Worm (Caenorhabditis elegans): ENCODE data around the gene sre-26.
"Not testable (repeated sequence)": the region's sequence is repeated elsewhere in the genome, so short reads cannot be mapped to it uniquely, and the experiment has no call there.

Gene sre-26

ce11 chrII:12449849-12450248 lies 29.5 kb upstream of the sre-26 start, which contains the start of gene sre-34:
TSS of gene sre-34 (plus strand) at chrII:12450149.
- TF ChIP-seq nhr-25 (tag; optimal IDR thresholded peaks at IDR 0.05), result no peak
- TF ChIP-seq ama-1 (optimal IDR thresholded peaks at IDR 0.05), result no peak
- TF ChIP-seq fkh-2 (tag; optimal IDR thresholded peaks at IDR 0.05), result no peak
- no peak for TF ChIP-seq ZK546.5 (tag; optimal IDR thresholded peaks at IDR 0.05)
- no peak for TF ChIP-seq ceh-9 (tag; optimal IDR thresholded peaks at IDR 0.05)
- TF ChIP-seq nhr-28 (tag; optimal IDR thresholded peaks at IDR 0.05), result no peak
- no peak for TF ChIP-seq ceh-28 (tag; optimal IDR thresholded peaks at IDR 0.05)
- TF ChIP-seq ceh-82 (tag; optimal IDR thresholded peaks at IDR 0.05), result no peak
- TF ChIP-seq nhr-11 (tag; optimal IDR thresholded peaks at IDR 0.05), result no peak
- TF ChIP-seq nhr-77 (tag; optimal IDR thresholded peaks at IDR 0.05), result no peak
- TF ChIP-seq nfya-1 (tag; optimal IDR thresholded peaks at IDR 0.05; ENCODE audit: insufficient read depth), result no peak
- no peak for TF ChIP-seq zag-1 (tag; optimal IDR thresholded peaks at IDR 0.05)
- TF ChIP-seq nhr-67 (tag; optimal IDR thresholded peaks at IDR 0.05), result no peak
- TF ChIP-seq nhr-237 (tag; optimal IDR thresholded peaks at IDR 0.05), result no peak
- TF ChIP-seq jun-1 (tag; optimal IDR thresholded peaks at IDR 0.05), result no peak
- no peak for TF ChIP-seq fkh-10 (GFP tag; optimal IDR thresholded peaks at IDR 0.05)
- TF ChIP-seq daf-12 (tag; optimal IDR thresholded peaks at IDR 0.05), result no peak
- TF ChIP-seq nhr-23 (tag; optimal IDR thresholded peaks at IDR 0.05), result no peak
- TF ChIP-seq hmg-11 (tag; optimal IDR thresholded peaks at IDR 0.05), result no peak
- no peak for TF ChIP-seq nhr-12 (tag; optimal IDR thresholded peaks at IDR 0.05)

ce11 chrII:12448241-12448640 lies 27.9 kb upstream of the sre-26 start, which contains the start of gene srh-27:
TSS of gene srh-27 (plus strand) at chrII:12448541.
- TF ChIP-seq fkh-2 (tag; optimal IDR thresholded peaks at IDR 0.05) (no peak), jun-1 (tag; optimal IDR thresholded peaks at IDR 0.05) (no peak)

ce11 chrII:12444679-12445376 lies 24.4 kb upstream of the sre-26 start, which contains the start of the genes W05H5.1 and pitr-6:
TSS of gene W05H5.1 (minus strand) at chrII:12444779.
TSS of gene pitr-6 (plus strand) at chrII:12445326.
- TF ChIP-seq pqm-1 (tag; optimal IDR thresholded peaks at IDR 0.05) (no peak), nhr-28 (tag; optimal IDR thresholded peaks at IDR 0.05) (no peak), zag-1 (tag; optimal IDR thresholded peaks at IDR 0.05) (no peak), ceh-82 (tag; optimal IDR thresholded peaks at IDR 0.05) (no peak), aly-2 (tag; optimal IDR thresholded peaks at IDR 0.05) (no peak), hmg-11 (tag; optimal IDR thresholded peaks at IDR 0.05) (no peak), lin-39 (tag; optimal IDR thresholded peaks at IDR 0.05) (no peak), nhr-76 (tag; optimal IDR thresholded peaks at IDR 0.05) (no peak), nhr-43 (tag; optimal IDR thresholded peaks at IDR 0.05; ENCODE audit: poor library complexity, severe bottlenecking) (no peak), elt-1 (tag; optimal IDR thresholded peaks at IDR 0.05) (no peak), elt-3 (tag; optimal IDR thresholded peaks at IDR 0.05) (no peak), ztf-11 (tag; optimal IDR thresholded peaks at IDR 0.05) (no peak), R02D3.7 (tag; optimal IDR thresholded peaks at IDR 0.05) (no peak), sea-2 (GFP tag; optimal IDR thresholded peaks at IDR 0.05) (no peak), unc-39 (tag; optimal IDR thresholded peaks at IDR 0.05) (no peak), egl-5 (tag; optimal IDR thresholded peaks at IDR 0.05) (no peak), elt-2 (tag; optimal IDR thresholded peaks at IDR 0.05) (no peak), ceh-9 (tag; optimal IDR thresholded peaks at IDR 0.05) (no peak)

ce11 chrII:12441164-12441563 lies 20.8 kb upstream of the sre-26 start, which contains the start of gene Y57A10C.10:
TSS of gene Y57A10C.10 (minus strand) at chrII:12441264.
- not testable (repeated sequence) for TF ChIP-seq daf-12 (tag; optimal IDR thresholded peaks at IDR 0.05); ztf-11 (tag; optimal IDR thresholded peaks at IDR 0.05); sea-2 (GFP tag; optimal IDR thresholded peaks at IDR 0.05)

- no peak for TF ChIP-seq unc-39 (tag; optimal IDR thresholded peaks at IDR 0.05)
Observed at ce11 chrII:12438441-12438840, 18.1 kb upstream of the sre-26 start, which contains the start of gene Y57A10C.9. TSS of gene Y57A10C.9 (minus strand) at chrII:12438541.
